Worm (Caenorhabditis elegans): Measurements from ENCODE around the gene M79.2.

M79.2 gene

ce11 chrX:10597554-10598191 is 30.9 kb downstream of the M79.2 start:
- TF ChIP-seq mml-1 (tag; optimal IDR thresholded peaks at IDR 0.05) (no peak), elt-2 (tag; optimal IDR thresholded peaks at IDR 0.05) (peak; percentile 66), zag-1 (tag; optimal IDR thresholded peaks at IDR 0.05) (no peak), nhr-237 (tag; optimal IDR thresholded peaks at IDR 0.05) (no peak), R02D3.7 (tag; optimal IDR thresholded peaks at IDR 0.05) (no peak), nhr-28 (tag; optimal IDR thresholded peaks at IDR 0.05) (no peak), fkh-10 (GFP tag; optimal IDR thresholded peaks at IDR 0.05) (no peak), aly-2 (tag; optimal IDR thresholded peaks at IDR 0.05) (no peak), sea-2 (GFP tag; optimal IDR thresholded peaks at IDR 0.05) (no peak), nhr-23 (tag; optimal IDR thresholded peaks at IDR 0.05) (no peak), jun-1 (tag; optimal IDR thresholded peaks at IDR 0.05) (no peak), pha-4 (tag; optimal IDR thresholded peaks at IDR 0.05) (peak; percentile 34), unc-39 (tag; optimal IDR thresholded peaks at IDR 0.05) (no peak), snpc-4 (tag; optimal IDR thresholded peaks at IDR 0.05) (no peak), pqm-1 (tag; optimal IDR thresholded peaks at IDR 0.05) (peak; percentile 15), ceh-16 (tag; optimal IDR thresholded peaks at IDR 0.05) (no peak), nhr-11 (tag; optimal IDR thresholded peaks at IDR 0.05) (no peak), lsy-12 (tag; optimal IDR thresholded peaks at IDR 0.05) (peak; percentile 22), ztf-11 (tag; optimal IDR thresholded peaks at IDR 0.05) (no peak), unc-62 (GFP tag; optimal IDR thresholded peaks at IDR 0.05) (no peak), ceh-9 (tag; optimal IDR thresholded peaks at IDR 0.05) (no peak), nhr-43 (tag; optimal IDR thresholded peaks at IDR 0.05; ENCODE audit: poor library complexity, severe bottlenecking) (no peak), lin-15B (tag; optimal IDR thresholded peaks at IDR 0.05) (no peak), skn-1 (tag; optimal IDR thresholded peaks at IDR 0.05) (no peak), fkh-2 (tag; optimal IDR thresholded peaks at IDR 0.05) (no peak), ZK546.5 (tag; optimal IDR thresholded peaks at IDR 0.05) (no peak), egl-5 (tag; optimal IDR thresholded peaks at IDR 0.05) (no peak), tbx-2 (tag; optimal IDR thresholded peaks at IDR 0.05) (no peak), ztf-4 (tag; optimal IDR thresholded peaks at IDR 0.05) (no peak), ceh-82 (tag; optimal IDR thresholded peaks at IDR 0.05) (no peak), lin-39 (tag; optimal IDR thresholded peaks at IDR 0.05) (peak; percentile 78), elt-3 (tag; optimal IDR thresholded peaks at IDR 0.05) (no peak), nhr-12 (tag; optimal IDR thresholded peaks at IDR 0.05) (no peak), elt-1 (tag; optimal IDR thresholded peaks at IDR 0.05) (no peak), hmg-11 (tag; optimal IDR thresholded peaks at IDR 0.05) (peak; percentile 55), nhr-77 (tag; optimal IDR thresholded peaks at IDR 0.05) (no peak), nhr-67 (tag; optimal IDR thresholded peaks at IDR 0.05) (no peak), fos-1 (tag; optimal IDR thresholded peaks at IDR 0.05) (no peak), ama-1 (optimal IDR thresholded peaks at IDR 0.05) (peak; percentile 33), nfya-1 (tag; optimal IDR thresholded peaks at IDR 0.05; ENCODE audit: insufficient read depth) (peak; percentile 93), mdl-1 (tag; optimal IDR thresholded peaks at IDR 0.05) (no peak), daf-12 (tag; optimal IDR thresholded peaks at IDR 0.05) (no peak), eor-1 (tag; optimal IDR thresholded peaks at IDR 0.05) (no peak), nhr-25 (tag; optimal IDR thresholded peaks at IDR 0.05) (peak; percentile 11), nhr-76 (tag; optimal IDR thresholded peaks at IDR 0.05) (no peak), ceh-28 (tag; optimal IDR thresholded peaks at IDR 0.05) (peak; percentile 35)

- TF ChIP-seq lin-39 (tag; optimal IDR thresholded peaks at IDR 0.05) (peak; percentile 16), pha-4 (tag; optimal IDR thresholded peaks at IDR 0.05) (no peak)
These were observed 32.1 kb downstream of the M79.2 start for ce11 chrX:10596420-10596907.

Data from whole organism, L3 larva.